Fruit fly (Drosophila melanogaster) Kc167 (cell line): Measurements from ENCODE around the gene melt.

Experiments used
- Myc ChIP-seq: fragments of >200 bp; optimal IDR thresholded peaks from 2 replicates; lab custom pipeline; 2017; ENCODE audit warnings: missing external identifiers
- Sin3A ChIP-seq: fragments of >200 bp; optimal IDR thresholded peaks from 2 replicates; lab custom pipeline; 2018; ENCODE audit warnings: missing external identifiers
- h ChIP-seq: fragments of >200 bp; optimal IDR thresholded peaks from 3 replicates; lab custom pipeline; 2018; ENCODE audit warnings: missing external identifiers
- insv ChIP-seq: fragments of >200 bp; optimal IDR thresholded peaks from 3 replicates; lab custom pipeline; 2018; ENCODE audit warnings: missing external identifiers
- psq ChIP-seq: fragments of >200 bp; optimal IDR thresholded peaks from 2 replicates; lab custom pipeline; 2017; ENCODE audit warnings: missing external identifiers

- TF ChIP-seq h (lab: Kevin White, UChicago) (no peak), Sin3A (lab: Kevin White, UChicago) (no peak), insv (lab: Kevin White, UChicago) (no peak), psq (lab: Kevin White, UChicago) (no peak), Myc (no peak)
Measured at dm6 chr3L:7143283-7143682, 9.0 kb downstream of the melt start.
